Worm (Caenorhabditis elegans) whole organism, young adult: Measurements from ENCODE around the gene unc-23.

ENCODE experiments used
- K11D2.4 ChIP-seq: fragments of 200-800 bp; sonication (Bioruptor generic); IDR thresholded peaks from 2 replicates; pipeline ENCODE4 v1.3.6; 2022; ENCODE audit warnings: missing genetic modification reagents, missing genetic modification characterization, missing compliant biosample characterization
- ceh-79 ChIP-seq: sonication (generic microtip); optimal IDR thresholded peaks from 2 replicates; lab custom pipeline; 2017; ENCODE audit warnings: mild to moderate bottlenecking, missing genetic modification characterization, missing compliant biosample characterization
- him-1 ChIP-seq: sonication (generic microtip); optimal IDR thresholded peaks from 2 replicates; lab custom pipeline; 2016; ENCODE audit warnings: missing genotype, missing genetic modification reagents, missing genetic modification characterization, missing compliant biosample characterization
- lin-54 ChIP-seq: fragments of 200-800 bp; sonication (Bioruptor generic); optimal IDR thresholded peaks from 2 replicates; lab custom pipeline; 2018; ENCODE audit warnings: mild to moderate bottlenecking, missing genetic modification characterization, missing compliant biosample characterization
- lir-1 ChIP-seq: fragments of 200-800 bp; sonication (Bioruptor generic); conservative IDR thresholded peaks from 2 replicates; pipeline ENCODE4 v1.3.6; 2022; ENCODE audit warnings: missing genetic modification reagents, missing genetic modification characterization, missing compliant biosample characterization
- nhr-179 ChIP-seq: sonication (generic microtip); optimal IDR thresholded peaks from 2 replicates; lab custom pipeline; 2016; ENCODE audit warnings: mild to moderate bottlenecking, missing genetic modification characterization, missing compliant biosample characterization
- pha-4 ChIP-seq: fragments of 150-350 bp; sonication (generic microtip); optimal IDR thresholded peaks from 2 replicates; lab custom pipeline; 2014; ENCODE audit warnings: missing biosample characterization, missing genetic modification reagents, missing genetic modification characterization
- unc-130 ChIP-seq: sonication (generic microtip); optimal IDR thresholded peaks from 2 replicates; lab custom pipeline; 2016; ENCODE audit warnings: missing genetic modification reagents, missing genetic modification characterization, missing compliant biosample characterization

DNA sequence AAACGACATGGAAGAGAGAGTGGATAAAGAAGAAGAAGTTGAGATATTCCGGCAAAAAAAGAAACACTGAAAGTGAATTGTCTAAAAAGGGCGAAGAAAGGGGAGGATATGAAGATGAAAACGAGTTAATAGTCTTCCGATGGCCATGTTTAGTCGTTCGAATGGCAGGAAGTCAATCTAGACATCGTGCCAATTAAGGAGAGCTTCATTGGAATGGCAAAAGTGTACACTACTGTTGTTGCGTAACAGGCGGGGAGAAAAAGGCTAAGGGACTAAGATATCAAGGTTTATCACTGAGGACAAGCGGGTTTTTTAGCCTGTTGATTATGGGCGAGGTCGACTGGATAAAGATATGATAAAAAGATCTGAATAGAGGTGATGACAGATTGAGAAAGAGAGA, 10.0 kb downstream of the unc-23 start:
- TF ChIP-seq unc-130 (GFP tag; lab: Kevin White, UChicago) (no peak), lir-1 (no peak), ceh-79 (no peak), nhr-179 (tag; lab: Kevin White, UChicago) (no peak), pha-4 (tag; lab: Kevin White, UChicago) (no peak), him-1 (tag; lab: Kevin White, UChicago) (no peak), K11D2.4 (GFP tag; lab: Robert Waterston, UW) (no peak), lin-54 (GFP tag; lab: Kevin White, UChicago) (no peak)
